Worm (Caenorhabditis elegans): Measurements from ENCODE around the gene hpo-30.

The hpo-30 gene

DNA sequence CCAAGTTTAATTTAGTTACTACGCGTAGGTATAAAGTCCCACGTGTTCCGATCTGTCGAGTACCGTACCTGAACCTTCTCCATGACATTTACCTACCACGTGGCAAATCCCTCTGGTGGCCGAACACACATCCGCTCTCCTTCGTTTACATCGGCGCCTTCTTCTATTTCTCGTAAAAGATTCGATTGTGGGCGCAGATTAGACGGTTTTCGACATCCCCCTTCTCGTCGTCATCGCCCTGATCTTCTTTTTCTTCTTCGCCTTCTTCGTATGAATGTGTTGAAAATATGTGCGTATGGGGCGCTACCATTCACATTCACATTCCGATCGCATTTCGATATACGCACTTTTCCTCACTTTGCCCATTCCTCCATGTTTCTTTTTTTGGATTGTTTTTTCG lies 13.4 kb downstream of the hpo-30 start:
- TF ChIP-seq scrt-1 (GFP tag; IDR thresholded peaks at IDR 0.05) (no peak), hmg-4 (GFP tag; optimal IDR thresholded peaks at IDR 0.05) (no peak), aly-1 (tag; optimal IDR thresholded peaks at IDR 0.05) (no peak), B0310.2 (tag; optimal IDR thresholded peaks at IDR 0.05) (no peak), tbx-11 (GFP tag; IDR thresholded peaks at IDR 0.05) (no peak), pes-1 (GFP tag; IDR thresholded peaks at IDR 0.05) (no peak), flt-1 (GFP tag; IDR thresholded peaks at IDR 0.05) (no peak), ceh-36 (tag; optimal IDR thresholded peaks at IDR 0.05) (no peak), ama-1 (optimal IDR thresholded peaks at IDR 0.05) (no peak), F13C5.2 (tag; optimal IDR thresholded peaks at IDR 0.05) (no peak), hnd-1 (tag; optimal IDR thresholded peaks at IDR 0.05) (no peak)

DNA sequence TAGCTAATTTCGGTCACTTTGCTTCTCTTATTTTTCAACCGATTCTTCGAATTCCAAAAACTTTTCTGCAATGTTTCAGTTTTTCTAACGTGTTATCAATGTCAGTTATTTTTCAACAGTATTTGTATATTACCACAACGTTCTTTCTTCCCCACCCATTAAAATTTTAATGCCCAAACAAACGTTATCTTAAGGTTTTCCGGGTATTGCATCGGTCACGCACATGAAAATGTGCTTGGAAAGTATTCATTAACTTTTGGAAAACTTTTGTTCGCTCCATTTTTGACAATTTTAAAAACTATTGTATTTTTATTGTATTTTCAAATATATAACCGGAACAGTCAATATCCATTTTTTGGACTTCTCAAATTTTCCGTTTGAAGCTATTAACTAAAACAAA lies 14.0 kb downstream of the hpo-30 start:
- TF ChIP-seq hnd-1 (tag; optimal IDR thresholded peaks at IDR 0.05) (no peak), ets-7 (tag; optimal IDR thresholded peaks at IDR 0.05) (no peak), hmg-4 (GFP tag; optimal IDR thresholded peaks at IDR 0.05) (no peak), hmbx-1 (tag; optimal IDR thresholded peaks at IDR 0.05) (no peak), scrt-1 (GFP tag; IDR thresholded peaks at IDR 0.05) (no peak), tbx-37 (GFP tag; conservative IDR thresholded peaks at IDR 0.05) (no peak), aly-1 (tag; optimal IDR thresholded peaks at IDR 0.05) (no peak), ama-1 (optimal IDR thresholded peaks at IDR 0.05) (no peak)

DNA sequence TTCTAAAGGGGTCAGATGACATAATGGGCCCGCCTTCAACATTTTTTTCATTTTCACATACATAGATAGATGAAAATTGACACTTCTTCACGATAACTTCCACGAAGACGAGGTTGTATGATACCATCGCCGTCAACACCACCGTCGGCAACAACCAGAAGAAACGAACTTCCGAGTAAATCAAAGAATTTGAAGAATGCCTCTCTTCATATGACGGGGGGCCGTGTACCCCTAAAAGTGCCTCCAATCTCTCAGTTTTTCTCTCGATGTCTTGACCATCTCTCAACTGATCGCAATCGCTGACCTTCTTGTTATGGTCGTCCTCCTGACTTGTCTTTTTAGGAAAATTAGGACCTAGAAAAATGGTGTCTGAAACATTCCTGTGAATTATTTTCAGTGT lies 14.6 kb downstream of the hpo-30 start:
- no peak for TF ChIP-seq B0310.2 (tag; optimal IDR thresholded peaks at IDR 0.05)
- TF ChIP-seq pes-1 (GFP tag; IDR thresholded peaks at IDR 0.05), result no peak
- TF ChIP-seq hmbx-1 (tag; optimal IDR thresholded peaks at IDR 0.05), result no peak
- no peak for TF ChIP-seq tbx-11 (GFP tag; IDR thresholded peaks at IDR 0.05)

DNA sequence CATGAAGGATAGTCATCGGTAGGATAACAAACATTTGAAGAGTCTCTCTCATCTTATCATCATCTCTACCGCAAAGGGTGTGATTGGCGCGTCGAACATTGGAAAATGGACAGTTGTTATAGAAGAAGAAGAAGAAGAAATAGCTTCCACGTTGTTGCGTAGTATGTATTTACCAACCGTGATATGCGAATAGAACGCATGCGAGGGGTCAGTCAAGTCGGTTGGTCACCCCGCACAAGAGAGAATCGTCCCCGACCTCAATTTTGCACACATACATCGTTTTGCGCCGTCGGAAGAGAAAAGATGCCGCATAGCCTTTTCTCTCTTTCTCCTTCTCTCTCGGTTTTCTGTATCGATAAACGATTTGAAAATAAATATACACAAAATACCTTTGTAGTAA lies 15.1 kb downstream of the hpo-30 start:
- TF ChIP-seq hmg-4 (GFP tag; optimal IDR thresholded peaks at IDR 0.05) (peak; percentile 2), sea-1 (GFP tag; conservative IDR thresholded peaks at IDR 0.05) (no peak)

DNA sequence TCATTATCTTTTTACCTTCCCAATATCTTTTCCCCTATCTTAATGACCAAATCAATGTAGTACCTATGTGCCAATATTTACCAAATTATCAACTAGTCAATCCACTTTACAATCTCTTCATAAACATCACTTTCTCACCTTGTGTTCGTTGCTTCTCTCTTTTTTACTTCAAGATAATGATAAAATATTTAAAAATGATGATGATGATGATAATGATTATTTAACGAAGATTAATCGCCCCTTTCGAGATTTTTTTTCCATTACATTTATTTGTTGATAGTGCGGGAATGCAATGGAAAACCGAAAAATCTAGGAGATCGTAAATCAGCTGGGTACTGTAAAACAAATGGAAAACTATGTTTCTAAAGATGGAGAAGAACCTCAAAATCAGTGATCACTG lies 16.1 kb downstream of the hpo-30 start:
- no peak for TF ChIP-seq B0310.2 (tag; optimal IDR thresholded peaks at IDR 0.05)
- TF ChIP-seq tbx-11 (GFP tag; IDR thresholded peaks at IDR 0.05), result no peak
- TF ChIP-seq sea-1 (GFP tag; conservative IDR thresholded peaks at IDR 0.05), result no peak
- no peak for TF ChIP-seq hmg-4 (GFP tag; optimal IDR thresholded peaks at IDR 0.05)
- TF ChIP-seq hnd-1 (tag; optimal IDR thresholded peaks at IDR 0.05), result no peak
- TF ChIP-seq tra-4 (tag; optimal IDR thresholded peaks at IDR 0.05), result no peak
- TF ChIP-seq ceh-36 (tag; optimal IDR thresholded peaks at IDR 0.05), result no peak
- TF ChIP-seq flt-1 (GFP tag; IDR thresholded peaks at IDR 0.05), result no peak
- TF ChIP-seq ceh-13 (GFP tag; optimal IDR thresholded peaks at IDR 0.05), result no peak
- no peak for TF ChIP-seq hmbx-1 (tag; optimal IDR thresholded peaks at IDR 0.05)
- no peak for TF ChIP-seq aly-1 (tag; optimal IDR thresholded peaks at IDR 0.05)
- TF ChIP-seq tbx-37 (GFP tag; conservative IDR thresholded peaks at IDR 0.05), result no peak
- no peak for TF ChIP-seq F13C5.2 (tag; optimal IDR thresholded peaks at IDR 0.05)
- TF ChIP-seq pes-1 (GFP tag; IDR thresholded peaks at IDR 0.05), result no peak
- TF ChIP-seq scrt-1 (GFP tag; IDR thresholded peaks at IDR 0.05), result no peak
- TF ChIP-seq ama-1 (optimal IDR thresholded peaks at IDR 0.05), result no peak
- no peak for TF ChIP-seq ets-7 (tag; optimal IDR thresholded peaks at IDR 0.05)

DNA sequence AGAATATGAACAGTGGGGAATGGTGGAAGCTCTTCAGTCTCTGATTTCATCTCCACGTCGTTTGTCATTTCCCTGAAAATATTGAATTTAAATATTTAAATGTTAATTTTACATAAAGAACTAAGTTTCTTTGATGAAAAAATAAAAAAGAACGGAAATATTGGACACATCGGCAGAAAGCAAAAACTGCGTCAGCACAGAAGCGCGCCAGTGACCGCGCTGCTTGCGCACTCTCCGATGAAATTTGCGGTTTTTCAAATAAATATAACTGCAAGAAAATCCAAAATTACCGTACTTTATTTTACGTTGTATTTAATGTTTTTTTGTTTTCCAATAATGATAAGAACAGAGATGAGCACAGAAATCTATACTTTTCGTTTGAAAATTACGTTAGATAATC lies 18.6 kb downstream of the hpo-30 start, which contains the start of the genes srpa-68 and srh-16:
Gene srpa-68 (minus strand): TSS at position 72 of the 400 bp plus-strand sequence.
Gene srh-16 (plus strand): TSS at position 275 of the 400 bp plus-strand sequence.
- TF ChIP-seq pes-1 (GFP tag; IDR thresholded peaks at IDR 0.05), result peak; percentile 80
- TF ChIP-seq hnd-1 (tag; optimal IDR thresholded peaks at IDR 0.05), result peak; percentile 39
- TF ChIP-seq ets-7 (tag; optimal IDR thresholded peaks at IDR 0.05), result no peak
- peak; percentile 74 for TF ChIP-seq flt-1 (GFP tag; IDR thresholded peaks at IDR 0.05)
- no peak for TF ChIP-seq tra-4 (tag; optimal IDR thresholded peaks at IDR 0.05)
- 0 out of 2 replicates have a peak, but pooled peaks have one; percentile 56 for TF ChIP-seq scrt-1 (GFP tag; IDR thresholded peaks at IDR 0.05)
- TF ChIP-seq ceh-36 (tag; optimal IDR thresholded peaks at IDR 0.05), result peak; percentile 29
- TF ChIP-seq B0310.2 (tag; optimal IDR thresholded peaks at IDR 0.05), result peak; percentile 28
- TF ChIP-seq aly-1 (tag; optimal IDR thresholded peaks at IDR 0.05), result no peak
- TF ChIP-seq ama-1 (optimal IDR thresholded peaks at IDR 0.05), result no peak
- TF ChIP-seq F13C5.2 (tag; optimal IDR thresholded peaks at IDR 0.05), result peak; percentile 89
- peak; percentile 42; the same call in 1 of the 2 replicates for TF ChIP-seq tbx-11 (GFP tag; IDR thresholded peaks at IDR 0.05)
- no peak for TF ChIP-seq ceh-13 (GFP tag; optimal IDR thresholded peaks at IDR 0.05)
- no peak for TF ChIP-seq hmbx-1 (tag; optimal IDR thresholded peaks at IDR 0.05)
- 0 out of 2 replicates have a peak, but pooled peaks have one; percentile 17 for TF ChIP-seq tbx-37 (GFP tag; conservative IDR thresholded peaks at IDR 0.05)
- no peak for TF ChIP-seq sea-1 (GFP tag; conservative IDR thresholded peaks at IDR 0.05)
- peak; percentile 70 for TF ChIP-seq hmg-4 (GFP tag; optimal IDR thresholded peaks at IDR 0.05)

DNA sequence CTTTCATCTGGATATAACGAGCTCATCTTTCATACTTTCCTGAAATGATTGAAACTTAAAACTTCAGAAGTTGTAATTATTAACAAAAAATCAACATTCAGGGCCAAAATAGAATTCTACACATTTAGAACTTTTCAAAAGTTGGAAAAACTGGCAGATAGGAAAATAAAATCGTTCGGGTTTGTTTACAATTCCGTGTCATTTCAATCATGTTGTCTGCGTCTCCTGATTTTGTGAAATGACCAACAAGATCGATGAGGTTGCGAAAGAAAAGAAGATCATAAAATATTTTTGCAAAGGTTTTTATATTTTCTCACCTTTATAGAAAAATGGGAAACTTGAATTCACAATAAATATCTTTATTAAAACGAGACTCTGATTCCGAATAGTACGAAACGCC lies 21.6 kb downstream of the hpo-30 start, which contains the start of gene rskd-1:
Gene rskd-1 (minus strand): TSS at position 39 of the 400 bp plus-strand sequence.
- no peak for TF ChIP-seq F13C5.2 (tag; optimal IDR thresholded peaks at IDR 0.05)
- TF ChIP-seq aly-1 (tag; optimal IDR thresholded peaks at IDR 0.05), result no peak
- TF ChIP-seq tra-4 (tag; optimal IDR thresholded peaks at IDR 0.05), result no peak

DNA sequence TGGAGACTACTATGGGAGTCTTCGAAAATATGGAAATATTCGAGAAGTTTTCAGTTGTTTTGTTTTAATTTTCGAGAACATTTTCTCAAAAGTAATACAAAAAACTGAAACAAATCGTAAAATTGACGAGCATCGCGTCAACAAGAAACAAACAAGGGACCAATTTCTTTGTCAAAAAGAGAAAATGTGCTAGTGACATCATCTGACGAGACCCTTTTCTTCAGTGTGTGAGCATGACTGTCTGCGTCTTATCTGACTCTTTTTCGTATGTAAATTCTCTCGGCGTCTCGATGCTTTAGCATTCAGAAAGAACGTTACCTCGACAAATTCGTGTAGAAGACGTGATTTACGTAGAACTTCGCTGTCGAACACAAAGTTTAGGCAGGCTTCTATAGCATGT lies 22.5 kb downstream of the hpo-30 start:
- TF ChIP-seq hmbx-1 (tag; optimal IDR thresholded peaks at IDR 0.05) (no peak), hnd-1 (tag; optimal IDR thresholded peaks at IDR 0.05) (no peak), ceh-36 (tag; optimal IDR thresholded peaks at IDR 0.05) (no peak)

DNA sequence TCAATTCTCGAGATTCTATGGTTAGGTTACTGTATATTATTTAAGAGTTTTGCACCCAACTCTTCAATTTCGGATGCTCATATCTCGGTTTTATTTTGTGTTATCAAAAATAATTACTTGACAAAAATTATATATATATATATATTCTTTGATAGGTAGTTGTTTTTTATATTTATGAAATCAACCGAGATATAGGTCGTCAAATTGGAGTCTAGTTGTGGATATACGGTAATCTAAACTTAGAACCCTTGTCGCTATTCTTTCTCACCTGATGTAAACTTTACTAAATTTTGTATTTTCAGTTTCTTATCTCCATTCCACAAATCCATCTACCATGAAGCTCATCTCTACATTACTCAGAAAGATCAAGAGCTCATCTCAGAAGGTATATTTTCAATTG lies 27.0 kb downstream of the hpo-30 start, which contains the start of gene F55C5.10:
Gene F55C5.10 (plus strand): TSS at position 301 of the 400 bp plus-strand sequence.
- no peak for TF ChIP-seq flt-1 (GFP tag; IDR thresholded peaks at IDR 0.05)
- TF ChIP-seq sea-1 (GFP tag; conservative IDR thresholded peaks at IDR 0.05), result no peak
- TF ChIP-seq hnd-1 (tag; optimal IDR thresholded peaks at IDR 0.05), result no peak
- no peak for TF ChIP-seq B0310.2 (tag; optimal IDR thresholded peaks at IDR 0.05)
- TF ChIP-seq tbx-11 (GFP tag; IDR thresholded peaks at IDR 0.05), result no peak
- TF ChIP-seq scrt-1 (GFP tag; IDR thresholded peaks at IDR 0.05), result no peak
- TF ChIP-seq hmg-4 (GFP tag; optimal IDR thresholded peaks at IDR 0.05), result no peak
- no peak for TF ChIP-seq ama-1 (optimal IDR thresholded peaks at IDR 0.05)
- TF ChIP-seq F13C5.2 (tag; optimal IDR thresholded peaks at IDR 0.05), result no peak
